Fruit fly (Drosophila melanogaster) whole organism, embryonic: ENCODE measurements around the gene HDAC6.

Experiments used
- Aef1 ChIP-seq: fragments of 200-800 bp; sonication (Bioruptor generic); IDR thresholded peaks from 3 replicates; pipeline ENCODE4 v1.3.6; 2022; ENCODE audit warnings: missing biosample characterization, missing genetic modification characterization
- Atf3 ChIP-seq: fragments of 200-800 bp; sonication (Bioruptor generic); optimal IDR thresholded peaks from 3 replicates; lab custom pipeline; 2016; ENCODE audit warnings: missing biosample characterization, missing genetic modification characterization
- BEAF-32 ChIP-seq: fragments of 200-800 bp; sonication (Bioruptor generic); optimal IDR thresholded peaks from 3 replicates; lab custom pipeline; 2017; ENCODE audit warnings: missing biosample characterization, missing genetic modification characterization, mild to moderate bottlenecking, moderate library complexity, missing genetic modification reagents
- Bdp1 ChIP-seq: fragments of 200-800 bp; sonication (Bioruptor generic); optimal IDR thresholded peaks from 3 replicates; lab custom pipeline; 2016; ENCODE audit warnings: missing biosample characterization, missing genetic modification characterization
- CG1024 ChIP-seq: fragments of 200-800 bp; sonication (Bioruptor generic); IDR thresholded peaks from 2 replicates; pipeline ENCODE4 v1.3.6; 2022; ENCODE audit warnings: missing biosample characterization, missing genetic modification characterization
- CG11093 ChIP-seq: fragments of 200-800 bp; sonication (Bioruptor generic); IDR thresholded peaks from 3 replicates; pipeline ENCODE4 v1.3.6; 2022; ENCODE audit warnings: missing biosample characterization, missing genetic modification characterization
- CG11456 ChIP-seq: fragments of 200-800 bp; sonication (Bioruptor generic); IDR thresholded peaks from 3 replicates; pipeline ENCODE4 v1.3.6; 2022; ENCODE audit warnings: missing biosample characterization, missing genetic modification characterization
- CG12299 ChIP-seq: fragments of 200-800 bp; sonication (Bioruptor generic); optimal IDR thresholded peaks from 2 replicates; lab custom pipeline; 2018; ENCODE audit warnings: missing biosample characterization, mild to moderate bottlenecking, missing genetic modification characterization
- CG13287 ChIP-seq: fragments of 200-800 bp; sonication (Bioruptor generic); IDR thresholded peaks from 2 replicates; pipeline ENCODE4 v1.3.6; 2022; ENCODE audit warnings: missing biosample characterization, missing genetic modification characterization; ENCODE audit not compliant: partially characterized antibody
- CG17385 ChIP-seq: fragments of 200-800 bp; sonication (Bioruptor generic); optimal IDR thresholded peaks from 3 replicates; lab custom pipeline; 2018; ENCODE audit warnings: missing biosample characterization, mild to moderate bottlenecking, missing genetic modification characterization
- CG2116 ChIP-seq: fragments of 200-800 bp; sonication (Bioruptor generic); optimal IDR thresholded peaks from 3 replicates; lab custom pipeline; 2018; ENCODE audit warnings: missing biosample characterization, mild to moderate bottlenecking, missing genetic modification characterization
- CG30020 ChIP-seq: fragments of 200-800 bp; optimal IDR thresholded peaks from 2 replicates; lab custom pipeline; 2019; ENCODE audit warnings: missing biosample characterization, mild to moderate bottlenecking, missing genetic modification characterization, moderate library complexity
- CG34224 ChIP-seq: fragments of 200-800 bp; sonication (Bioruptor generic); IDR thresholded peaks from 3 replicates; pipeline ENCODE4 v1.3.6; 2022; ENCODE audit warnings: missing biosample characterization, missing genetic modification characterization; ENCODE audit not compliant: partially characterized antibody
- CG3726 ChIP-seq: fragments of 200-800 bp; sonication (Bioruptor generic); IDR thresholded peaks from 3 replicates; pipeline ENCODE4, ENCODE4 v1.3.6; 2022; ENCODE audit warnings: missing biosample characterization, missing genetic modification characterization
- CG42726 ChIP-seq: fragments of 200-800 bp; sonication (Bioruptor generic); IDR thresholded peaks from 2 replicates; pipeline ENCODE4 v1.3.6; 2022; ENCODE audit warnings: missing biosample characterization, missing genetic modification characterization; ENCODE audit not compliant: partially characterized antibody
- CG6683 ChIP-seq: fragments of 200-800 bp; sonication (Bioruptor generic); optimal IDR thresholded peaks from 2 replicates; lab custom pipeline; 2017; ENCODE audit warnings: missing biosample characterization, mild to moderate bottlenecking, missing genetic modification characterization, missing genetic modification reagents
- CG6791 ChIP-seq: fragments of 200-800 bp; sonication (Bioruptor generic); IDR thresholded peaks from 3 replicates; pipeline ENCODE4 v1.3.6; 2022; ENCODE audit warnings: missing biosample characterization, missing genetic modification characterization; ENCODE audit not compliant: partially characterized antibody
- CG8944 ChIP-seq: fragments of 200-800 bp; sonication (Bioruptor generic); optimal IDR thresholded peaks from 3 replicates; lab custom pipeline; 2016; ENCODE audit warnings: missing biosample characterization, missing genetic modification characterization
- ERR ChIP-seq: fragments of 200-800 bp; sonication (Bioruptor generic); optimal IDR thresholded peaks from 2 replicates; lab custom pipeline; 2016; ENCODE audit warnings: missing biosample characterization, missing genetic modification characterization
- Eip74EF ChIP-seq, 2 experiments: fragments of 200-800 bp in 1 of 2; fragments of >200 bp in 1 of 2; sonication (Bioruptor generic) in 1 of 2; optimal IDR thresholded peaks; 2 replicates each; lab custom pipeline; 2017 to 2019; ENCODE audit warnings: missing biosample characterization in 2 of 2, missing genetic modification characterization in 2 of 2, mild to moderate bottlenecking in 1 of 2, moderate library complexity in 1 of 2
- HLH54F ChIP-seq: fragments of 200-800 bp; sonication (Bioruptor generic); optimal IDR thresholded peaks from 3 replicates; lab custom pipeline; 2016; ENCODE audit warnings: missing biosample characterization, missing genetic modification characterization
- Hmr ChIP-seq: fragments of 200-800 bp; sonication (Bioruptor generic); optimal IDR thresholded peaks from 3 replicates; lab custom pipeline; 2017; ENCODE audit warnings: mild to moderate bottlenecking, missing biosample characterization, missing genetic modification reagents, missing genetic modification characterization
- Hr39 ChIP-seq: fragments of >200 bp; optimal IDR thresholded peaks from 2 replicates; lab custom pipeline; 2017
- Hsf ChIP-seq: fragments of 200-800 bp; sonication (Bioruptor generic); optimal IDR thresholded peaks from 3 replicates; lab custom pipeline; 2016; ENCODE audit warnings: missing biosample characterization, missing genetic modification characterization
- Myb ChIP-seq: fragments of 200-800 bp; sonication (Bioruptor generic); optimal IDR thresholded peaks from 2 replicates; lab custom pipeline; 2016; ENCODE audit warnings: missing biosample characterization, missing genetic modification characterization
- Nf-YC ChIP-seq: fragments of 200-800 bp; optimal IDR thresholded peaks from 3 replicates; lab custom pipeline; 2019; ENCODE audit warnings: missing biosample characterization, mild to moderate bottlenecking, missing genetic modification characterization, moderate library complexity
- Sox102F ChIP-seq: fragments of 200-800 bp; sonication (Bioruptor generic); optimal IDR thresholded peaks from 2 replicates; lab custom pipeline; 2018; ENCODE audit warnings: missing biosample characterization, mild to moderate bottlenecking, missing genetic modification characterization, moderate library complexity
- Sry-β ChIP-seq: fragments of 200-800 bp; sonication (Bioruptor generic); optimal IDR thresholded peaks from 2 replicates; lab custom pipeline; 2018; ENCODE audit warnings: missing biosample characterization, mild to moderate bottlenecking, missing genetic modification characterization, moderate library complexity
- Vsx1 ChIP-seq: fragments of 200-800 bp; sonication (Bioruptor generic); optimal IDR thresholded peaks from 2 replicates; lab custom pipeline; 2017; ENCODE audit warnings: missing biosample characterization, mild to moderate bottlenecking, missing genetic modification characterization, missing genetic modification reagents
- abd-A ChIP-seq: fragments of 200-800 bp; sonication (Bioruptor generic); optimal IDR thresholded peaks from 3 replicates; lab custom pipeline; 2019; ENCODE audit warnings: missing biosample characterization, mild to moderate bottlenecking, missing genetic modification characterization, moderate library complexity
- az2 ChIP-seq: fragments of 200-800 bp; sonication (Bioruptor generic); optimal IDR thresholded peaks from 3 replicates; lab custom pipeline; 2016; ENCODE audit warnings: missing biosample characterization, missing genetic modification characterization
- ci ChIP-seq: fragments of 200-800 bp; sonication (Bioruptor generic); IDR thresholded peaks from 3 replicates; pipeline ENCODE4 v1.3.6; 2022; ENCODE audit warnings: missing biosample characterization, missing genetic modification characterization
- dan ChIP-seq: fragments of 200-800 bp; sonication (Bioruptor generic); IDR thresholded peaks from 2 replicates; pipeline ENCODE4 v1.3.6; 2022; ENCODE audit warnings: missing biosample characterization, missing genetic modification characterization
- dysf ChIP-seq: fragments of 200-800 bp; sonication (Bioruptor generic); IDR thresholded peaks from 3 replicates; pipeline ENCODE4 v1.3.6; 2022; ENCODE audit warnings: missing biosample characterization, missing genetic modification characterization
- ftz-f1 ChIP-seq: fragments of 200-800 bp; sonication (Bioruptor generic); optimal IDR thresholded peaks from 2 replicates; lab custom pipeline; 2016; ENCODE audit warnings: missing biosample characterization, missing genetic modification characterization
- gem ChIP-seq: fragments of 200-800 bp; sonication (Bioruptor generic); optimal IDR thresholded peaks from 2 replicates; lab custom pipeline; 2019; ENCODE audit warnings: missing biosample characterization, mild to moderate bottlenecking, missing genetic modification characterization, moderate library complexity
- gfzf ChIP-seq: fragments of 200-800 bp; sonication (Bioruptor generic); optimal IDR thresholded peaks from 2 replicates; lab custom pipeline; 2016; ENCODE audit warnings: missing biosample characterization, mild to moderate bottlenecking, missing genetic modification characterization, moderate library complexity
- hb ChIP-seq: fragments of 200-800 bp; sonication (Bioruptor generic); IDR thresholded peaks from 3 replicates; pipeline ENCODE4 v1.3.6; 2022; ENCODE audit warnings: missing biosample characterization, missing genetic modification characterization; ENCODE audit not compliant: partially characterized antibody
- hbn ChIP-seq: fragments of 200-800 bp; sonication (Bioruptor generic); IDR thresholded peaks from 2 replicates; pipeline ENCODE4 v1.3.6; 2022; ENCODE audit warnings: missing biosample characterization, missing genetic modification characterization; ENCODE audit not compliant: partially characterized antibody
- nerfin-2 ChIP-seq: fragments of 200-800 bp; sonication (Bioruptor generic); IDR thresholded peaks from 2 replicates; pipeline ENCODE4 v1.3.6; 2022; ENCODE audit warnings: missing biosample characterization, missing genetic modification characterization; ENCODE audit not compliant: partially characterized antibody
- nom ChIP-seq: fragments of 200-800 bp; sonication (Bioruptor generic); optimal IDR thresholded peaks from 2 replicates; lab custom pipeline; 2017; ENCODE audit warnings: missing biosample characterization, missing genetic modification characterization, mild to moderate bottlenecking, moderate library complexity, missing genetic modification reagents
- prd ChIP-seq, 3 experiments: fragments of >200 bp in 2 of 3; fragments of 200-800 bp in 1 of 3; sonication (Bioruptor generic) in 1 of 3; optimal IDR thresholded peaks in 2 of 3; IDR thresholded peaks in 1 of 3; 2 replicates in 2 of 3; 3 replicates in 1 of 3; pipeline versions ENCODE4 v1.3.6 to Lab custom; 2017 to 2022; ENCODE audit warnings: missing biosample characterization in 1 of 3, missing genetic modification characterization in 1 of 3
- stwl ChIP-seq: fragments of 200-800 bp; sonication (Bioruptor generic); optimal IDR thresholded peaks from 3 replicates; lab custom pipeline; 2018; ENCODE audit warnings: missing biosample characterization, mild to moderate bottlenecking, missing genetic modification characterization, moderate library complexity
- unc-4 ChIP-seq: fragments of 200-800 bp; sonication (Bioruptor generic); IDR thresholded peaks from 2 replicates; pipeline ENCODE4 v1.3.6; 2022; ENCODE audit warnings: missing biosample characterization, missing genetic modification characterization; ENCODE audit not compliant: partially characterized antibody
- usp ChIP-seq: fragments of >200 bp; optimal IDR thresholded peaks from 2 replicates; lab custom pipeline; 2017; ENCODE audit warnings: missing biosample characterization, missing genetic modification characterization
- yki ChIP-seq: fragments of >200 bp; optimal IDR thresholded peaks from 3 replicates; lab custom pipeline; 2018
- zfh2 ChIP-seq: fragments of 200-800 bp; sonication (Bioruptor generic); optimal IDR thresholded peaks from 2 replicates; lab custom pipeline; 2016; ENCODE audit warnings: missing biosample characterization, missing genetic modification characterization

HDAC6 gene

DNA sequence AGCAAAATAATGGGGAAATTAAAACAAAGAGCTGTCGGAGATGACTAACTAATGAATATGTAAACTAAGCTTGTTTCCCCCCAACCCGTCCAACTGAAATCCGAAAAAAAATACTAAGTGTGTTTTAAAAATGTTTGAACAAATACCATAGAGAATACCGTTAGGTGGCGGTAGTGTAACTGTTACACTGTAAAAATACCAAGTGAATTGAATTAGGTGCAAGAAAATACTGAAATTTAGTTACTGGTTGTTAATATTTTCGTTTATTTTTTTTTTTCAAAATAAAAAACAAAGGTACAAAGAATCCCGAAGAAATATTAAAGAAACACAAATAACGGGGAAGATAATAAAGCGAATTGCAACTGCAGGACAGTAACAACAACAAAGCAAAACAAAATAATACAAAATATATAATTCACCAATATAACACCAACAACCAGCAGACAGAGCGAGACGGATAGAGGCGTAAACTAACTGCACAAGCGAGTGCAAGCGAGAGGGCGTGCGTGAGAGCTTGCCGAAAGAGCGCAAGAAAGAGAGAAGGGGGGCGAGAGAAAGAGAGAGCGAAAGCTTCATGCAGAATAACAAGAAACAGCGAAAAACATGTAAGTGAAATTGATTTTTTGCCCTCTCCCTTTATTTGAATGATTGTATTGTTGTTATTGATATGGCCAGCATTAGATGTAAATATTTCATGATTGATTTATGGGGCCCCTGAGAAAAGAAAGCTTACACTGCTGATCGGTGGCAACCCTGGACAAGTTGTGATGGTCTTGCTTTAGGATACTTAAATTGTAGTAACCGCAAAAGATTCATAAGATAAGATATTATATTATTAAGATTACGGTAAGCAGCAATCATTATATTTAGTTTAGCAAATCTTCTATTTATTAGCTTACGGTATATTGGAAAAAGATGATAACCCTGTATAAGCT is 26.9 kb upstream of the HDAC6 start (continued):
- no peak for TF ChIP-seq CG12299 (tag; lab: Kevin White, UChicago)
- TF ChIP-seq dysf (GFP tag; lab: Robert Waterston, UW), result 0 out of 3 replicates have a peak, but pooled peaks have one; percentile 23
- peak; percentile 9 for TF ChIP-seq gfzf (GFP tag; lab: Kevin White, UChicago)
- no peak for TF ChIP-seq CG17385 (GFP tag; lab: Kevin White, UChicago)
- no peak for TF ChIP-seq CG34224
- TF ChIP-seq Hsf (GFP tag; lab: Kevin White, UChicago), result no peak
- TF ChIP-seq nom (GFP tag; lab: Kevin White, UChicago), result peak; percentile 42
- peak; percentile 42 for TF ChIP-seq abd-A (tag; lab: Kevin White, UChicago)
- TF ChIP-seq HLH54F (GFP tag; lab: Kevin White, UChicago), result no peak
- no peak for TF ChIP-seq dan
- no peak for TF ChIP-seq stwl (tag; lab: Kevin White, UChicago)
- peak; percentile 12 for TF ChIP-seq gem (tag; lab: Kevin White, UChicago)
- peak; percentile 12 for TF ChIP-seq ftz-f1 (GFP tag; lab: Kevin White, UChicago)
- peak; percentile 17; the same call in 1 of the 3 replicates for TF ChIP-seq ci (GFP tag; lab: Robert Waterston, UW)
- TF ChIP-seq usp, result no peak
- TF ChIP-seq yki (lab: Kevin White, UChicago), result no peak
- no peak for TF ChIP-seq Atf3 (GFP tag; lab: Kevin White, UChicago)
- no peak for TF ChIP-seq zfh2 (GFP tag; lab: Kevin White, UChicago)
- no peak for TF ChIP-seq hb (GFP tag; lab: Robert Waterston, UW)
- no peak for TF ChIP-seq CG6683 (GFP tag; lab: Kevin White, UChicago)
- no peak for TF ChIP-seq Bdp1 (GFP tag; lab: Kevin White, UChicago)
- TF ChIP-seq CG42726 (GFP tag; lab: Robert Waterston, UW), result no peak
- TF ChIP-seq Nf-YC (tag; lab: Kevin White, UChicago), result peak; percentile 20
- no peak for TF ChIP-seq CG11093 (GFP tag; lab: Robert Waterston, UW)
- TF ChIP-seq Vsx1, result no peak
- no peak for TF ChIP-seq Hr39 (lab: Kevin White, UChicago)
- TF ChIP-seq CG30020, result no peak
- TF ChIP-seq hbn (GFP tag; lab: Robert Waterston, UW), result no peak
- TF ChIP-seq nerfin-2 (GFP tag; lab: Robert Waterston, UW), result no peak
- TF ChIP-seq Myb (GFP tag; lab: Kevin White, UChicago), result no peak
- peak; percentile 8 for TF ChIP-seq Hmr (GFP tag; lab: Kevin White, UChicago)
- no peak for TF ChIP-seq Eip74EF (GFP tag; optimal IDR thresholded peaks at IDR 0.05; lab: Kevin White, UChicago)
- no peak for TF ChIP-seq ERR (GFP tag; lab: Kevin White, UChicago)
- TF ChIP-seq az2 (GFP tag; lab: Kevin White, UChicago), result no peak
- no peak for TF ChIP-seq prd (optimal IDR thresholded peaks at IDR 0.05; lab: Kevin White, UChicago)
- TF ChIP-seq prd (GFP tag; IDR thresholded peaks at IDR 0.05; lab: Robert Waterston, UW), result no peak
- no peak for TF ChIP-seq unc-4 (GFP tag; lab: Robert Waterston, UW)
- peak; percentile 30 for TF ChIP-seq Sox102F
- no peak for TF ChIP-seq CG2116 (GFP tag; lab: Kevin White, UChicago)
- TF ChIP-seq CG13287 (GFP tag; lab: Robert Waterston, UW), result peak; percentile 8; the same call in 1 of the 2 replicates
- TF ChIP-seq CG11456 (GFP tag; lab: Robert Waterston, UW), result no peak
- TF ChIP-seq CG1024 (GFP tag; lab: Robert Waterston, UW), result no peak
- TF ChIP-seq Aef1 (GFP tag; lab: Robert Waterston, UW), result peak; percentile 71
- TF ChIP-seq CG6791 (GFP tag; lab: Robert Waterston, UW), result no peak
- TF ChIP-seq Sry-β (GFP tag; lab: Kevin White, UChicago), result no peak
- TF ChIP-seq CG8944 (GFP tag; lab: Kevin White, UChicago), result no peak
- no peak for TF ChIP-seq CG3726 (GFP tag; lab: Robert Waterston, UW)
- TF ChIP-seq BEAF-32 (GFP tag; lab: Kevin White, UChicago), result no peak
